Comparison of ENCODE assay signal across 1 worm cellular context in genomic region chrX:1856160-1856559, ce11.
TF ChIP-seq lines count a peak whose summit lies in the region.

TSS of gene ceh-39 (minus strand) at chrX:1856172.

TF ChIP-seq in whole organism, L4 larva, 104 proteins besides CTCF, POLR2A, EP300 and RAD21 (continued from another document):
- TF ChIP-seq ZK546.5 (tag; optimal IDR thresholded peaks at IDR 0.05; lab: Kevin White, UChicago) (no peak), pqm-1 (tag; optimal IDR thresholded peaks at IDR 0.05; lab: Kevin White, UChicago) (no peak), hmg-1.1 (GFP tag; IDR thresholded peaks at IDR 0.05; lab: Robert Waterston, UW) (peak; percentile 68), ces-1 (GFP tag; optimal IDR thresholded peaks at IDR 0.05; lab: Kevin White, UChicago) (no peak), zfp-2 (tag; optimal IDR thresholded peaks at IDR 0.05; lab: Kevin White, UChicago) (no peak), daf-8 (GFP tag; IDR thresholded peaks at IDR 0.05; lab: Robert Waterston, UW) (no peak), madf-5 (GFP tag; IDR thresholded peaks at IDR 0.05; lab: Robert Waterston, UW) (no peak), daf-12 (tag; optimal IDR thresholded peaks at IDR 0.05; lab: Kevin White, UChicago) (no peak), zfp-3 (GFP tag; conservative IDR thresholded peaks at IDR 0.05; lab: Robert Waterston, UW) (no peak), hif-1 (tag; optimal IDR thresholded peaks at IDR 0.05; lab: Kevin White, UChicago) (peak in 1 of 2 experiments; percentile 32), Y75B8A.6 (GFP tag; IDR thresholded peaks at IDR 0.05; lab: Robert Waterston, UW) (no peak), dmd-8 (GFP tag; IDR thresholded peaks at IDR 0.05; lab: Robert Waterston, UW) (no peak), dmd-9 (GFP tag; IDR thresholded peaks at IDR 0.05; lab: Robert Waterston, UW) (no peak), tag-97 (GFP tag; IDR thresholded peaks at IDR 0.05; lab: Robert Waterston, UW) (no peak), ceh-62 (tag; optimal IDR thresholded peaks at IDR 0.05; lab: Kevin White, UChicago) (no peak), fkh-10 (GFP tag; optimal IDR thresholded peaks at IDR 0.05; lab: Kevin White, UChicago) (peak; percentile 42), F26F4.8 (GFP tag; conservative IDR thresholded peaks at IDR 0.05; lab: Robert Waterston, UW) (no peak), ceh-20 (GFP tag; IDR thresholded peaks at IDR 0.05; lab: Robert Waterston, UW) (no peak), dve-1 (tag; optimal IDR thresholded peaks at IDR 0.05; lab: Kevin White, UChicago; ENCODE audit: insufficient read depth) (no peak), ceh-28 (tag; optimal IDR thresholded peaks at IDR 0.05; lab: Kevin White, UChicago) (no peak), R02D3.7 (tag; optimal IDR thresholded peaks at IDR 0.05; lab: Kevin White, UChicago) (no peak), nhr-11 (tag; optimal IDR thresholded peaks at IDR 0.05; lab: Kevin White, UChicago) (peak; percentile 25), duxl-1 (tag; optimal IDR thresholded peaks at IDR 0.05; lab: Kevin White, UChicago; ENCODE audit: poor library complexity) (peak; percentile 48), spr-1 (tag; optimal IDR thresholded peaks at IDR 0.05; lab: Kevin White, UChicago) (no peak), mxl-3 (GFP tag; optimal IDR thresholded peaks at IDR 0.05; lab: Kevin White, UChicago) (no peak), php-3 (GFP tag; IDR thresholded peaks at IDR 0.05; lab: Robert Waterston, UW) (no peak), spr-3 (GFP tag; optimal IDR thresholded peaks at IDR 0.05; lab: Kevin White, UChicago) (no peak), aly-2 (tag; optimal IDR thresholded peaks at IDR 0.05; lab: Kevin White, UChicago) (no peak), set-16 (GFP tag; IDR thresholded peaks at IDR 0.05; lab: Robert Waterston, UW) (peak; percentile 75), dpl-1 (GFP tag; optimal IDR thresholded peaks at IDR 0.05; lab: Kevin White, UChicago) (peak; percentile 69), F44E2.7 (GFP tag; IDR thresholded peaks at IDR 0.05; lab: Robert Waterston, UW) (no peak), nhr-102 (tag; optimal IDR thresholded peaks at IDR 0.05; lab: Kevin White, UChicago) (no peak), ceh-32 (tag; optimal IDR thresholded peaks at IDR 0.05; lab: Kevin White, UChicago; ENCODE audit: poor library complexity) (no peak), zip-2 (tag; optimal IDR thresholded peaks at IDR 0.05; lab: Kevin White, UChicago) (no peak), nhr-48 (tag; optimal IDR thresholded peaks at IDR 0.05; lab: Kevin White, UChicago) (no peak), hlh-11 (tag; optimal IDR thresholded peaks at IDR 0.05; lab: Kevin White, UChicago) (peak; percentile 35)
